Fruit fly (Drosophila melanogaster) Kc167 (cell line): Measurements from ENCODE around the gene mRpL11.

ENCODE experiments used
- h ChIP-seq: fragments of >200 bp; optimal IDR thresholded peaks from 3 replicates; lab custom pipeline; 2018; ENCODE audit warnings: missing external identifiers
- insv ChIP-seq: fragments of >200 bp; optimal IDR thresholded peaks from 3 replicates; lab custom pipeline; 2018; ENCODE audit warnings: missing external identifiers
- psq ChIP-seq: fragments of >200 bp; optimal IDR thresholded peaks from 2 replicates; lab custom pipeline; 2017; ENCODE audit warnings: missing external identifiers
- ttk ChIP-seq: sonication (Bioruptor generic); optimal IDR thresholded peaks from 2 replicates; lab custom pipeline; 2017; ENCODE audit warnings: missing external identifiers

DNA sequence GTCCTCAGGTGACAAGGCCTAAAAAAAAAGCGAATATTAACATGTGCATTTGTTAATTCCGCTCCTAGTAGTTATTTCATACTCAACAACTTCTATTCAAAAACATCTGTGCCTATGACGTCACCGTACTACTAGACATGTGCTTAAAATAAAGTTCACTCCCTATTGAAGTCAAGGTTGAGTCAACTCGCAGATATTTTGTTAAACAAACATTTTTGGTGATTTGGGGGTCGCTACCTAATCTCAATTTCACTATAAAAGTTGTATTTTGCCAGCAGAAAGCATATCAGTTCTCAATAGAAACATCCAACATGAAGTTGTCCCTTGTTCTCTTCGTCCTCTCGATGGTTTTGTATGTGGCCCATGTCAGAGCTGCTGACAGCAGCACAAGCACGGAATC is 5.1 kb downstream of the mRpL11 start, which contains the start of gene CG34273:
- TF ChIP-seq psq (lab: Kevin White, UChicago) (no peak), h (lab: Kevin White, UChicago) (no peak), insv (no peak), ttk (lab: Kevin White, UChicago) (no peak)
